Worm (Caenorhabditis elegans): ENCODE data around the gene C07D10.5.

ce11 chrII:7396081-7396480, 14.7 kb downstream of the C07D10.5 start:
- TF ChIP-seq C38D4.7 (GFP tag; optimal IDR thresholded peaks at IDR 0.05) (no peak), zip-5 (tag; optimal IDR thresholded peaks at IDR 0.05) (no peak), nhr-11 (tag; optimal IDR thresholded peaks at IDR 0.05) (no peak), unc-86 (tag; optimal IDR thresholded peaks at IDR 0.05) (no peak), pha-4 (tag; optimal IDR thresholded peaks at IDR 0.05) (no peak), ahr-1 (tag; optimal IDR thresholded peaks at IDR 0.05) (no peak), nhr-232 (tag; optimal IDR thresholded peaks at IDR 0.05) (no peak), ref-2 (tag; optimal IDR thresholded peaks at IDR 0.05) (no peak), ceh-24 (tag; optimal IDR thresholded peaks at IDR 0.05) (no peak), K02D7.2 (tag; optimal IDR thresholded peaks at IDR 0.05) (no peak), fkh-10 (GFP tag; optimal IDR thresholded peaks at IDR 0.05) (no peak), hlh-6 (tag; optimal IDR thresholded peaks at IDR 0.05) (no peak)

Measured in whole organism, late embryonic.